Worm (Caenorhabditis elegans): ENCODE results near the gene spp-27.
A peak's percentile ranks its signal among the peaks of the same experiment; 100 is the strongest.

The spp-27 gene

DNA sequence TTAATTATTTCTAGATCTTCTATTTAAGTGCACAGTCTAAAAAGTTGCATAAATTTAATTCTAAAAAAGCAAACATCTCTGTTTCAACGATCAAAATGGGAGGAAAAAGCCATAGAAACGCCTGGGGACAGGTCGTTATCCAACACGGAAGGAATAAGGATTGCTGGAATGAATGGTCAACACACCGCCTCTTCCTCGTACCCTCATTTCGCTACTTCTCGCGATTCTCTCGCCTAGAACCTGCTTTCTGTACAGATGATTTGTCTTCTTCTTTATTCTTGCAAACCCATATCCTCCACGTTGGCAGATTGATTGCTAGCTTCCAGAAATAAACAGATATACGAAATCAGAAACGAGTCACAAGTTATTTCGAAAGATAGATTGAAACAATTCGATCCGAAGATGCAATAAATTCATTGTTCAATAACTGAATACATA lies 42.0 kb downstream of the spp-27 start, which contains the start of gene dpy-11 (continued):
- TF ChIP-seq nhr-84 (tag; optimal IDR thresholded peaks at IDR 0.05) (no peak), aly-2 (tag; optimal IDR thresholded peaks at IDR 0.05) (peak; percentile 77), lin-13 (GFP tag; optimal IDR thresholded peaks at IDR 0.05) (no peak), efl-1 (optimal IDR thresholded peaks at IDR 0.05) (no peak), efl-1 (GFP tag; optimal IDR thresholded peaks at IDR 0.05 in 1 of 2) (peak in 1 of 2 experiments; percentile 89), nhr-47 (tag; optimal IDR thresholded peaks at IDR 0.05) (peak; percentile 13), snu-23 (GFP tag; optimal IDR thresholded peaks at IDR 0.05) (peak; percentile 65), unc-130 (tag; optimal IDR thresholded peaks at IDR 0.05) (no peak), lin-15B (tag; optimal IDR thresholded peaks at IDR 0.05) (no peak), unc-98 (GFP tag; IDR thresholded peaks at IDR 0.05) (no peak), pag-3 (tag; optimal IDR thresholded peaks at IDR 0.05; ENCODE audit: borderline replicate concordance, insufficient read depth) (no peak), grh-1 (GFP tag; IDR thresholded peaks at IDR 0.05) (0 out of 2 replicates have a peak, but pooled peaks have one; percentile 33), lir-3 (tag; optimal IDR thresholded peaks at IDR 0.05; ENCODE audit: poor library complexity) (peak; percentile 30), efl-3 (GFP tag; optimal IDR thresholded peaks at IDR 0.05) (no peak), egl-13 (tag; optimal IDR thresholded peaks at IDR 0.05) (no peak), mdl-1 (tag; optimal IDR thresholded peaks at IDR 0.05) (no peak), xbp-1 (tag; optimal IDR thresholded peaks at IDR 0.05) (no peak), nhr-19 (GFP tag; conservative IDR thresholded peaks at IDR 0.05) (peak; percentile 44; the same call in 1 of the 2 replicates), lin-35 (GFP tag; optimal IDR thresholded peaks at IDR 0.05) (peak in 1 of 2 experiments; percentile 12)

DNA sequence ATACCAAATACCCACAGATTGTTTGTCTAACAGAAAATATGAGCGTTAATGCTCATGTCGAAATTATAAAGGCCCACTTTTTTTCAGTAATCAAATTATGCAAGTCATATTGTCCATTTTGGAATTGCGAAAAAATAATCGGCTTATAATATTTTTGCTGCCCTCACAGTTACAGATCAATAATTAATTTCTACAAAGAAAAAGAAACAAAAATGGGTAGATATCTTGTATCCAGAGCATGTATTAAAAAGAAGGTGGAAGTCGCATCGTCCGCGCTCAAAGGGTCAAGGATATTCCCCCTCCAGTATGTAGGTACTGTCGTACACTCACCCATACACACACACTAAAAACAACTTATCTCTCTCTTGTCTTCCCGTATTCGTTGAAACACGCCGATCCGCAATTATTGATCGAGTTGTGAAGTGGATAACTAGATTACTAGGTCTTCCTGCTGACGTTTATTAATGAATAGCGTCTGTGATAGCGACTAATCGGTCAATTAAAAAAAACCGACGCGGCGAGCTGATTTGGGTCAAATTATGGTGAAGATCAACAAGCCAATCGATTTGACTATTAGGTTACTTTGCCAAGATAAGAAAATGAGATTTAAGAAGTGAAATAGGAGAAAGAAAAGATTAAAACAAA lies 43.0 kb downstream of the spp-27 start:
- TF ChIP-seq elt-3 (tag; optimal IDR thresholded peaks at IDR 0.05) (peak in 1 of 6 experiments; percentile 4), blmp-1 (tag; optimal IDR thresholded peaks at IDR 0.05) (peak; percentile 70), vab-15 (tag; optimal IDR thresholded peaks at IDR 0.05) (no peak), nhr-28 (tag; optimal IDR thresholded peaks at IDR 0.05) (no peak), nhr-85 (tag) (peak; percentile 6)

DNA sequence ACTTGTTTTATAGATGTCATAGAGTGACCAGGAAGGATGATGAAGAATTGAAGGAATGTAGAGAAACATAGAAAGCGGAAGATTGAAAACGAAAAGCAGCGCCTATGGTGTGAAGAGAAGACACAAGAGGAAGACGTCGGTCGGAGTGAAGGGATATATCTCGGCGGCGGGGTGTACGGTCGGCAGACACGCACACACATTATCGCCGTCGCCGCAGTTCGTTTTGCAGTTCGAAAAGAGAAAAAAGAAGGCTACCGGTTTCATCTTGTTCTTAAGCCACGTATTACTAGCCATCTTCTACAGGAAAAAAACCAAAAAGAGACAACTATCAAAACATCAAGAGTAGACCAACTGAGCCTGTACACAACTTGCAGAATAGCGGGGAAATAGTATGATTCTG lies 43.6 kb downstream of the spp-27 start:
- TF ChIP-seq Y116A8C.19 (tag; optimal IDR thresholded peaks at IDR 0.05; ENCODE audit: borderline replicate concordance) (no peak), sox-4 (tag; optimal IDR thresholded peaks at IDR 0.05) (no peak), nhr-20 (tag; optimal IDR thresholded peaks at IDR 0.05) (no peak), mef-2 (tag; optimal IDR thresholded peaks at IDR 0.05) (no peak), zag-1 (tag; optimal IDR thresholded peaks at IDR 0.05) (no peak), lin-35 (GFP tag; optimal IDR thresholded peaks at IDR 0.05) (no peak), xbp-1 (tag; optimal IDR thresholded peaks at IDR 0.05) (peak; percentile 22), alr-1 (tag; optimal IDR thresholded peaks at IDR 0.05; ENCODE audit: borderline replicate concordance) (no peak), nhr-76 (tag; optimal IDR thresholded peaks at IDR 0.05) (no peak), nhr-71 (tag; optimal IDR thresholded peaks at IDR 0.05) (no peak), efl-1 (optimal IDR thresholded peaks at IDR 0.05) (no peak), efl-1 (GFP tag; optimal IDR thresholded peaks at IDR 0.05 in 1 of 2) (peak in 1 of 2 experiments; percentile 59), nhr-90 (tag; optimal IDR thresholded peaks at IDR 0.05; ENCODE audit: poor library complexity) (peak; percentile 19), ceh-88 (GFP tag; IDR thresholded peaks at IDR 0.05) (no peak), tbx-2 (tag; optimal IDR thresholded peaks at IDR 0.05) (no peak), ces-1 (GFP tag; optimal IDR thresholded peaks at IDR 0.05) (no peak), blmp-1 (tag; optimal IDR thresholded peaks at IDR 0.05) (peak; percentile 94), nhr-77 (tag; optimal IDR thresholded peaks at IDR 0.05) (no peak), lsy-2 (tag; optimal IDR thresholded peaks at IDR 0.05) (no peak), aha-1 (tag; optimal IDR thresholded peaks at IDR 0.05) (no peak), ceh-63 (GFP tag; optimal IDR thresholded peaks at IDR 0.05) (no peak), egl-13 (tag; optimal IDR thresholded peaks at IDR 0.05) (no peak), jun-1 (tag; optimal IDR thresholded peaks at IDR 0.05) (no peak), ztf-4 (tag; optimal IDR thresholded peaks at IDR 0.05) (no peak), pqm-1 (tag; optimal IDR thresholded peaks at IDR 0.05) (no peak), rnt-1 (tag; optimal IDR thresholded peaks at IDR 0.05) (no peak), lin-14 (GFP tag; optimal IDR thresholded peaks at IDR 0.05) (peak; percentile 72), tlp-1 (tag; optimal IDR thresholded peaks at IDR 0.05) (no peak), mdl-1 (tag; optimal IDR thresholded peaks at IDR 0.05) (no peak), snpc-4 (tag; optimal IDR thresholded peaks at IDR 0.05) (no peak), irx-1 (tag; optimal IDR thresholded peaks at IDR 0.05) (no peak), elt-3 (tag; optimal IDR thresholded peaks at IDR 0.05) (peak in 1 of 6 experiments; percentile 32), lin-13 (GFP tag; optimal IDR thresholded peaks at IDR 0.05) (no peak)

All from whole organism, L1 larva.